Worm (Caenorhabditis elegans) whole organism, late embryonic: ENCODE results near the gene fbxc-33.

ENCODE experiments used
- K02D7.2 ChIP-seq: sonication (generic microtip); optimal IDR thresholded peaks from 2 replicates; lab custom pipeline; 2017; ENCODE audit warnings: mild to moderate bottlenecking, missing genetic modification characterization, missing compliant biosample characterization
- K09A11.1 ChIP-seq: sonication (generic microtip); optimal IDR thresholded peaks from 2 replicates; lab custom pipeline; 2017; ENCODE audit warnings: antibody characterized with exemption, mild to moderate bottlenecking, missing genetic modification characterization, missing compliant biosample characterization; ENCODE audit not compliant: insufficient read depth
- ets-4 ChIP-seq: sonication (generic microtip); optimal IDR thresholded peaks from 2 replicates; lab custom pipeline; 2016; ENCODE audit warnings: missing genetic modification characterization, missing compliant biosample characterization
- fkh-10 ChIP-seq: fragments of 150-350 bp; optimal IDR thresholded peaks from 2 replicates; lab custom pipeline; 2014; ENCODE audit warnings: missing biosample characterization, missing genetic modification reagents, missing genetic modification characterization
- lin-11 ChIP-seq: fragments of 200-800 bp; sonication (Bioruptor generic); optimal IDR thresholded peaks from 2 replicates; lab custom pipeline; 2018; ENCODE audit warnings: mild to moderate bottlenecking, missing genetic modification characterization, missing compliant biosample characterization
- pat-9 ChIP-seq: fragments of 200-800 bp; sonication (Bioruptor generic); optimal IDR thresholded peaks from 2 replicates; lab custom pipeline; 2018; ENCODE audit warnings: mild to moderate bottlenecking, missing genetic modification characterization, moderate library complexity, missing compliant biosample characterization
- pha-2 ChIP-seq: sonication (generic microtip); optimal IDR thresholded peaks from 2 replicates; lab custom pipeline; 2017; ENCODE audit warnings: mild to moderate bottlenecking, missing genetic modification characterization, missing compliant biosample characterization

DNA sequence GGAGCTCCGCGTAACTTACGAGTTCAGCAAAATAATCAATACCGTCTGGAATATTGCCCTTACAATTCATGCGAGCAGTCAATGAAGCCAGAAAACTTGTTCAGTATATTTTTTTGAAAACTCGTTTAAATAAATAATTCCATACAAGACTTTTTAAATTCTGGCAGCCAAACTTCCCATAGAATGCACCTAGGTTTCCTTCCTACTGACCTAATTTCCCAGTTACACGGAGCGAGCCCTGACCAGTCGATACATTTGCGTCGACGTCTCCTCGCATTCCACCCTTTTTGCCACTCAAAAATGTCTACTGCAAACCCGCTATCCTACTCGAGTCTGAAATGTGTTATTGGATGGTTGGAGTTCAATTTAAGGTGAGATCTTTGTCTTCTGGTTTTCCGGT lies 3.9 kb downstream of the fbxc-33 start, which contains the start of gene fbxc-30:
- TF ChIP-seq pat-9 (tag; lab: Kevin White, UChicago): no peak
- no peak for TF ChIP-seq K09A11.1 (tag; lab: Kevin White, UChicago)
- TF ChIP-seq lin-11: no peak
- TF ChIP-seq fkh-10: no peak
- no peak for TF ChIP-seq pha-2 (tag; lab: Kevin White, UChicago)
- TF ChIP-seq ets-4 (tag; lab: Kevin White, UChicago): no peak
- no peak for TF ChIP-seq K02D7.2 (tag; lab: Kevin White, UChicago)
